Worm (Caenorhabditis elegans) whole organism, early embryonic: ENCODE results near the gene T22F7.1.

ENCODE experiments used
- B0310.2 ChIP-seq: sonication (generic microtip); optimal IDR thresholded peaks from 2 replicates; lab custom pipeline; 2016; ENCODE audit warnings: mild to moderate bottlenecking, missing genetic modification characterization, missing compliant biosample characterization
- tbx-11 ChIP-seq: fragments of 200-800 bp; sonication (Bioruptor generic); IDR thresholded peaks from 2 replicates; pipeline ENCODE4 v1.3.6; 2022; ENCODE audit warnings: missing genetic modification characterization, missing compliant biosample characterization

- TF ChIP-seq B0310.2 (tag; lab: Kevin White, UChicago) (no peak), tbx-11 (GFP tag; lab: Robert Waterston, UW) (no peak)
Observed at ce11 chrIII:568815-569214, 26.9 kb downstream of the T22F7.1 start.
